Worm (Caenorhabditis elegans) whole organism, L4 larva: ENCODE results near the gene cyp-14A4.

ENCODE experiments used
- F37D6.2 ChIP-seq: sonication (generic microtip); optimal IDR thresholded peaks from 2 replicates; lab custom pipeline; 2016; ENCODE audit warnings: mild to moderate bottlenecking, missing genetic modification characterization, missing compliant biosample characterization
- Y105C5A.15 ChIP-seq: fragments of 200-800 bp; sonication (Bioruptor generic); IDR thresholded peaks from 2 replicates; pipeline ENCODE4 v1.3.6; 2022; ENCODE audit warnings: missing genetic modification characterization, missing compliant biosample characterization
- Y5F2A.4 ChIP-seq: fragments of 200-800 bp; sonication (Bioruptor generic); optimal IDR thresholded peaks from 2 replicates; lab custom pipeline; 2018; ENCODE audit warnings: mild to moderate bottlenecking, missing genetic modification characterization, missing compliant biosample characterization
- aha-1 ChIP-seq: fragments of 150-350 bp; peaks from one replicate; lab custom pipeline; 2014; ENCODE audit warnings: missing biosample characterization, missing genetic modification characterization
- ama-1 ChIP-seq: fragments of 150-350 bp; optimal IDR thresholded peaks from 2 replicates; lab custom pipeline; 2014; ENCODE audit warnings: inconsistent platforms, mixed read lengths
- ceh-44 ChIP-seq: fragments of 200-800 bp; sonication (Bioruptor generic); IDR thresholded peaks from 2 replicates; pipeline ENCODE4 v1.3.6; 2022; ENCODE audit warnings: missing genetic modification reagents, missing genetic modification characterization, missing compliant biosample characterization
- cey-2 ChIP-seq: sonication (generic microtip); optimal IDR thresholded peaks from 3 replicates; lab custom pipeline; 2017; ENCODE audit warnings: missing genetic modification characterization, mild to moderate bottlenecking, missing compliant biosample characterization, antibody characterized with exemption, borderline replicate concordance; ENCODE audit not compliant: insufficient read depth
- ctbp-1 ChIP-seq: fragments of 200-800 bp; sonication (Bioruptor generic); IDR thresholded peaks from 2 replicates; pipeline ENCODE4 v1.3.6; 2022; ENCODE audit warnings: missing genetic modification reagents, missing genetic modification characterization, missing compliant biosample characterization
- daf-16 ChIP-seq, 3 experiments: sonication (generic microtip); optimal IDR thresholded peaks; 2 replicates each; lab custom pipeline; 2016 to 2017; ENCODE audit warnings: missing genetic modification characterization in 3 of 3, missing genetic modification reagents in 3 of 3, mild to moderate bottlenecking in 2 of 3, missing compliant biosample characterization in 2 of 3, missing biosample characterization in 1 of 3, moderate library complexity in 1 of 3
- daf-8 ChIP-seq: fragments of 200-800 bp; sonication (Bioruptor generic); IDR thresholded peaks from 2 replicates; pipeline ENCODE4 v1.3.6; 2022; ENCODE audit warnings: missing genetic modification characterization, missing compliant biosample characterization
- dmd-8 ChIP-seq: fragments of 200-800 bp; sonication (Bioruptor generic); IDR thresholded peaks from 2 replicates; pipeline ENCODE4 v1.3.6; 2022; ENCODE audit warnings: missing genetic modification characterization, missing compliant biosample characterization
- duxl-1 ChIP-seq: sonication (generic microtip); optimal IDR thresholded peaks from 2 replicates; lab custom pipeline; 2016; ENCODE audit warnings: mild to moderate bottlenecking, missing genetic modification characterization, moderate library complexity, missing compliant biosample characterization; ENCODE audit not compliant: poor library complexity
- dve-1 ChIP-seq: sonication (generic microtip); optimal IDR thresholded peaks from 2 replicates; lab custom pipeline; 2017; ENCODE audit warnings: antibody characterized with exemption, mild to moderate bottlenecking, missing genetic modification characterization, missing compliant biosample characterization; ENCODE audit not compliant: insufficient read depth
- egl-27 ChIP-seq: sonication (generic microtip); optimal IDR thresholded peaks from 3 replicates; lab custom pipeline; 2017; ENCODE audit warnings: missing biosample characterization, missing genetic modification reagents, missing genetic modification characterization
- gei-8 ChIP-seq: fragments of 200-800 bp; sonication (Bioruptor generic); optimal IDR thresholded peaks from 2 replicates; lab custom pipeline; 2018; ENCODE audit warnings: mild to moderate bottlenecking, missing genetic modification characterization, missing compliant biosample characterization
- lin-1 ChIP-seq: fragments of 200-800 bp; sonication (Bioruptor generic); IDR thresholded peaks from 2 replicates; pipeline ENCODE4 v1.3.6; 2022; ENCODE audit warnings: missing genetic modification reagents, missing genetic modification characterization, missing compliant biosample characterization
- nhr-111 ChIP-seq: fragments of 200-800 bp; sonication (Bioruptor generic); optimal IDR thresholded peaks from 2 replicates; lab custom pipeline; 2018; ENCODE audit warnings: mild to moderate bottlenecking, missing genetic modification characterization, missing compliant biosample characterization
- nhr-25 ChIP-seq: sonication (generic microtip); optimal IDR thresholded peaks from 2 replicates; lab custom pipeline; 2017; ENCODE audit warnings: missing genetic modification characterization, mild to moderate bottlenecking, missing compliant biosample characterization, antibody characterized with exemption, moderate library complexity, borderline replicate concordance; ENCODE audit not compliant: insufficient read depth
- nhr-28 ChIP-seq: fragments of 150-350 bp; optimal IDR thresholded peaks from 2 replicates; lab custom pipeline; 2014; ENCODE audit warnings: missing biosample characterization, missing genetic modification characterization
- nhr-48 ChIP-seq: sonication (generic microtip); optimal IDR thresholded peaks from 2 replicates; lab custom pipeline; 2016; ENCODE audit warnings: mild to moderate bottlenecking, missing genetic modification characterization, missing compliant biosample characterization
- nhr-77 ChIP-seq: fragments of 150-350 bp; optimal IDR thresholded peaks from 2 replicates; lab custom pipeline; 2014; ENCODE audit warnings: missing biosample characterization, missing genetic modification characterization
- pha-4 ChIP-seq, 2 experiments: fragments of 150-350 bp in 1 of 2; fragments of 200-800 bp in 1 of 2; sonication (Bioruptor generic) in 1 of 2; IDR thresholded peaks in 1 of 2; optimal IDR thresholded peaks in 1 of 2; 2 replicates each; pipeline versions ENCODE4 v1.3.6 to Lab custom; 2014 to 2022; ENCODE audit warnings: missing genetic modification characterization in 2 of 2, missing genetic modification reagents in 2 of 2, missing biosample characterization in 1 of 2, missing compliant biosample characterization in 1 of 2
- pqm-1 ChIP-seq: sonication (generic microtip); optimal IDR thresholded peaks from 2 replicates; lab custom pipeline; 2017; ENCODE audit warnings: missing biosample characterization, missing genetic modification characterization
- rbr-2 ChIP-seq: sonication (generic microtip); optimal IDR thresholded peaks from 2 replicates; lab custom pipeline; 2016; ENCODE audit warnings: missing genotype, missing genetic modification characterization, missing compliant biosample characterization
- saeg-2 ChIP-seq: fragments of 200-800 bp; sonication (Bioruptor generic); IDR thresholded peaks from 2 replicates; pipeline ENCODE4 v1.3.6; 2022; ENCODE audit warnings: missing genetic modification reagents, missing genetic modification characterization, missing compliant biosample characterization
- set-16 ChIP-seq: fragments of 200-800 bp; sonication (Bioruptor generic); IDR thresholded peaks from 2 replicates; pipeline ENCODE4 v1.3.6; 2022; ENCODE audit warnings: missing genetic modification reagents, missing genetic modification characterization, missing compliant biosample characterization
- skn-1 ChIP-seq: fragments of 150-350 bp; optimal IDR thresholded peaks from 2 replicates; lab custom pipeline; 2014; ENCODE audit warnings: missing biosample characterization, missing genetic modification characterization
- snpc-1.2 ChIP-seq: fragments of 200-800 bp; sonication (Bioruptor generic); IDR thresholded peaks from 2 replicates; pipeline ENCODE4 v1.3.6; 2022; ENCODE audit warnings: missing genetic modification reagents, missing genetic modification characterization, missing compliant biosample characterization
- snpc-4 ChIP-seq: fragments of 150-350 bp; optimal IDR thresholded peaks from 2 replicates; lab custom pipeline; 2014; ENCODE audit warnings: missing biosample characterization, missing genetic modification characterization
- spr-1 ChIP-seq: sonication (generic microtip); optimal IDR thresholded peaks from 2 replicates; lab custom pipeline; 2016; ENCODE audit warnings: mild to moderate bottlenecking, missing genetic modification characterization, missing compliant biosample characterization
- spr-3 ChIP-seq: fragments of 200-800 bp; sonication (Bioruptor generic); optimal IDR thresholded peaks from 2 replicates; lab custom pipeline; 2018; ENCODE audit warnings: mild to moderate bottlenecking, missing genetic modification characterization, missing compliant biosample characterization
- unc-130 ChIP-seq: sonication (generic microtip); optimal IDR thresholded peaks from 2 replicates; lab custom pipeline; 2016; ENCODE audit warnings: missing genetic modification reagents, missing genetic modification characterization, missing compliant biosample characterization
- zag-1 ChIP-seq: fragments of 150-350 bp; optimal IDR thresholded peaks from 2 replicates; lab custom pipeline; 2014; ENCODE audit warnings: missing biosample characterization, missing genetic modification characterization
- zfp-2 ChIP-seq: sonication (generic microtip); optimal IDR thresholded peaks from 2 replicates; lab custom pipeline; 2016; ENCODE audit warnings: mild to moderate bottlenecking, missing genetic modification characterization, missing compliant biosample characterization
- zfp-3 ChIP-seq: fragments of 200-800 bp; sonication (Bioruptor generic); conservative IDR thresholded peaks from 2 replicates; pipeline ENCODE4 v1.3.6; 2022; ENCODE audit warnings: missing genetic modification reagents, missing genetic modification characterization, missing compliant biosample characterization
- zip-11 ChIP-seq: fragments of 200-800 bp; sonication (Bioruptor generic); IDR thresholded peaks from 2 replicates; pipeline ENCODE4 v1.3.6; 2022; ENCODE audit warnings: missing genetic modification characterization, missing compliant biosample characterization
- zip-2 ChIP-seq: fragments of 150-350 bp; optimal IDR thresholded peaks from 2 replicates; lab custom pipeline; 2014; ENCODE audit warnings: missing biosample characterization, missing genetic modification characterization

The cyp-14A4 gene

ce11 chrX:13283462-13283861 lies 535 bp downstream of the cyp-14A4 start (continued):
- TF ChIP-seq rbr-2 (no peak), dve-1 (tag; lab: Kevin White, UChicago) (no peak), ctbp-1 (0 out of 2 replicates have a peak, but pooled peaks have one; percentile 33), nhr-77 (no peak), nhr-111 (GFP tag; lab: Kevin White, UChicago) (peak; percentile 65), F37D6.2 (tag; lab: Kevin White, UChicago) (no peak), zip-2 (peak; percentile 17), spr-1 (peak; percentile 21), zip-11 (no peak), gei-8 (no peak), skn-1 (tag; lab: Kevin White, UChicago) (no peak), pha-4 (GFP tag; IDR thresholded peaks at IDR 0.05; lab: Robert Waterston, UW) (peak; percentile 82), pha-4 (tag; optimal IDR thresholded peaks at IDR 0.05; lab: Kevin White, UChicago) (no peak), lin-1 (GFP tag; lab: Robert Waterston, UW) (0 out of 2 replicates have a peak, but pooled peaks have one; percentile 46), nhr-48 (peak; percentile 33), pqm-1 (tag; lab: Kevin White, UChicago) (no peak), daf-16 (GFP tag; optimal IDR thresholded peaks at IDR 0.05; lab: Kevin White, UChicago) (peak; percentile 27 to 82), daf-16 (tag; optimal IDR thresholded peaks at IDR 0.05; lab: Kevin White, UChicago) (peak; percentile 83), saeg-2 (GFP tag; lab: Robert Waterston, UW) (0 out of 2 replicates have a peak, but pooled peaks have one; percentile 30), dmd-8 (GFP tag; lab: Robert Waterston, UW) (peak; percentile 87)

- TF ChIP-seq set-16 (GFP tag; lab: Robert Waterston, UW) = no peak
- TF ChIP-seq F37D6.2 (tag; lab: Kevin White, UChicago) = no peak
- no peak for TF ChIP-seq duxl-1
- TF ChIP-seq Y5F2A.4 (GFP tag; lab: Kevin White, UChicago) = no peak
Measured at ce11 chrX:13278876-13279275, 5.1 kb downstream of the cyp-14A4 start, which contains the start of gene phf-33. TSS of gene phf-33 (minus strand) at chrX:13278976.

ce11 chrX:13274102-13274501 lies 9.9 kb downstream of the cyp-14A4 start, which contains the start of gene cyp-14A3:
TSS of gene cyp-14A3 (minus strand) at chrX:13274202.
- no peak for TF ChIP-seq egl-27 (tag; lab: Kevin White, UChicago)
- TF ChIP-seq zfp-3 = no peak
- no peak for TF ChIP-seq unc-130 (GFP tag; lab: Kevin White, UChicago)
- no peak for TF ChIP-seq nhr-28 (tag; lab: Kevin White, UChicago)
- no peak for TF ChIP-seq daf-8 (GFP tag; lab: Robert Waterston, UW)
- TF ChIP-seq aha-1 = no peak
- no peak for TF ChIP-seq zip-11
- no peak for TF ChIP-seq zag-1 (tag; lab: Kevin White, UChicago)
- no peak for TF ChIP-seq Y105C5A.15 (GFP tag; lab: Robert Waterston, UW)
- no peak for TF ChIP-seq ama-1 (lab: Kevin White, UChicago)
- no peak for TF ChIP-seq lin-1 (GFP tag; lab: Robert Waterston, UW)
- TF ChIP-seq nhr-25 = no peak
- no peak for TF ChIP-seq saeg-2 (GFP tag; lab: Robert Waterston, UW)
- TF ChIP-seq snpc-1.2 = no peak
- TF ChIP-seq cey-2 (tag; lab: Kevin White, UChicago) = no peak
- TF ChIP-seq Y5F2A.4 (GFP tag; lab: Kevin White, UChicago) = no peak
- no peak for TF ChIP-seq zfp-2 (tag; lab: Kevin White, UChicago)
- no peak for TF ChIP-seq ceh-44 (GFP tag; lab: Robert Waterston, UW)
- no peak for TF ChIP-seq spr-3 (GFP tag; lab: Kevin White, UChicago)
- TF ChIP-seq snpc-4 (tag; lab: Kevin White, UChicago) = no peak
